Worm (Caenorhabditis elegans): Measurements from ENCODE around the gene Y51A2D.18.

Y51A2D.18 gene

ce11 chrV:18487158-18487557 is at the start of gene Y51A2D.18:
TSS of gene Y51A2D.18 (minus strand) at chrV:18487258.
- TF ChIP-seq ztf-23 (GFP tag; IDR thresholded peaks at IDR 0.05) (no peak), flt-1 (GFP tag; IDR thresholded peaks at IDR 0.05) (no peak), cog-1 (tag; optimal IDR thresholded peaks at IDR 0.05) (no peak), med-1 (GFP tag; optimal IDR thresholded peaks at IDR 0.05; ENCODE audit: insufficient read depth) (no peak)

- TF ChIP-seq flt-1 (GFP tag; IDR thresholded peaks at IDR 0.05), result no peak
- TF ChIP-seq tab-1 (GFP tag; IDR thresholded peaks at IDR 0.05), result no peak
- TF ChIP-seq ztf-23 (GFP tag; IDR thresholded peaks at IDR 0.05), result no peak
- TF ChIP-seq ztf-29 (GFP tag; IDR thresholded peaks at IDR 0.05), result no peak
- TF ChIP-seq med-1 (GFP tag; optimal IDR thresholded peaks at IDR 0.05; ENCODE audit: insufficient read depth), result no peak
- no peak for TF ChIP-seq T22C8.4 (GFP tag; IDR thresholded peaks at IDR 0.05)
- no peak for TF ChIP-seq klf-2 (GFP tag; conservative IDR thresholded peaks at IDR 0.05)
- no peak for TF ChIP-seq ref-1 (GFP tag; conservative IDR thresholded peaks at IDR 0.05)
- no peak for TF ChIP-seq cog-1 (tag; optimal IDR thresholded peaks at IDR 0.05)
Measured at ce11 chrV:18536015-18536414, 49.0 kb upstream of the Y51A2D.18 start.

ce11 chrV:18533606-18534005 is 46.5 kb upstream of the Y51A2D.18 start, which contains the start of gene ints-5:
TSS of gene ints-5 (plus strand) at chrV:18533953.
- TF ChIP-seq ztf-29 (GFP tag; IDR thresholded peaks at IDR 0.05), result no peak
- no peak for TF ChIP-seq cog-1 (tag; optimal IDR thresholded peaks at IDR 0.05)
- TF ChIP-seq ztf-23 (GFP tag; IDR thresholded peaks at IDR 0.05), result no peak
- no peak for TF ChIP-seq med-1 (GFP tag; optimal IDR thresholded peaks at IDR 0.05; ENCODE audit: insufficient read depth)
- no peak for TF ChIP-seq klf-2 (GFP tag; conservative IDR thresholded peaks at IDR 0.05)
- TF ChIP-seq flt-1 (GFP tag; IDR thresholded peaks at IDR 0.05), result no peak
- TF ChIP-seq T22C8.4 (GFP tag; IDR thresholded peaks at IDR 0.05), result no peak
- TF ChIP-seq ref-1 (GFP tag; conservative IDR thresholded peaks at IDR 0.05), result no peak
- no peak for TF ChIP-seq tab-1 (GFP tag; IDR thresholded peaks at IDR 0.05)

ce11 chrV:18524460-18524859 is 37.4 kb upstream of the Y51A2D.18 start, which contains the start of gene hmit-1.2:
TSS of gene hmit-1.2 (plus strand) at chrV:18524760.
- TF ChIP-seq med-1 (GFP tag; optimal IDR thresholded peaks at IDR 0.05; ENCODE audit: insufficient read depth) (no peak), ztf-29 (GFP tag; IDR thresholded peaks at IDR 0.05) (no peak), klf-2 (GFP tag; conservative IDR thresholded peaks at IDR 0.05) (no peak), flt-1 (GFP tag; IDR thresholded peaks at IDR 0.05) (no peak), ztf-23 (GFP tag; IDR thresholded peaks at IDR 0.05) (no peak), ref-1 (GFP tag; conservative IDR thresholded peaks at IDR 0.05) (no peak), cog-1 (tag; optimal IDR thresholded peaks at IDR 0.05) (no peak), T22C8.4 (GFP tag; IDR thresholded peaks at IDR 0.05) (no peak), tab-1 (GFP tag; IDR thresholded peaks at IDR 0.05) (no peak)

- TF ChIP-seq ref-1 (GFP tag; conservative IDR thresholded peaks at IDR 0.05) (no peak), ztf-23 (GFP tag; IDR thresholded peaks at IDR 0.05) (no peak), cog-1 (tag; optimal IDR thresholded peaks at IDR 0.05) (no peak), ztf-29 (GFP tag; IDR thresholded peaks at IDR 0.05) (no peak), med-1 (GFP tag; optimal IDR thresholded peaks at IDR 0.05; ENCODE audit: insufficient read depth) (no peak), flt-1 (GFP tag; IDR thresholded peaks at IDR 0.05) (no peak)
Measured at ce11 chrV:18516496-18516895, 29.4 kb upstream of the Y51A2D.18 start, which contains the start of gene hmit-1.1. TSS of gene hmit-1.1 (plus strand) at chrV:18516789.

ce11 chrV:18511847-18512246 is 24.8 kb upstream of the Y51A2D.18 start:
- TF ChIP-seq ztf-29 (GFP tag; IDR thresholded peaks at IDR 0.05), result no peak
- no peak for TF ChIP-seq ref-1 (GFP tag; conservative IDR thresholded peaks at IDR 0.05)
- no peak for TF ChIP-seq T22C8.4 (GFP tag; IDR thresholded peaks at IDR 0.05)
- no peak for TF ChIP-seq flt-1 (GFP tag; IDR thresholded peaks at IDR 0.05)
- TF ChIP-seq ztf-23 (GFP tag; IDR thresholded peaks at IDR 0.05), result no peak
- TF ChIP-seq tab-1 (GFP tag; IDR thresholded peaks at IDR 0.05), result no peak

ce11 chrV:18508564-18508963 is 21.5 kb upstream of the Y51A2D.18 start, which contains the start of gene Y51A2D.1:
TSS of gene Y51A2D.1 (plus strand) at chrV:18508864.
- TF ChIP-seq klf-2 (GFP tag; conservative IDR thresholded peaks at IDR 0.05) (no peak), med-1 (GFP tag; optimal IDR thresholded peaks at IDR 0.05; ENCODE audit: insufficient read depth) (no peak), T22C8.4 (GFP tag; IDR thresholded peaks at IDR 0.05) (no peak), flt-1 (GFP tag; IDR thresholded peaks at IDR 0.05) (no peak), tab-1 (GFP tag; IDR thresholded peaks at IDR 0.05) (no peak), ztf-29 (GFP tag; IDR thresholded peaks at IDR 0.05) (no peak), cog-1 (tag; optimal IDR thresholded peaks at IDR 0.05) (no peak), ref-1 (GFP tag; conservative IDR thresholded peaks at IDR 0.05) (no peak), ztf-23 (GFP tag; IDR thresholded peaks at IDR 0.05) (no peak)

ce11 chrV:18506772-18507171 is 19.7 kb upstream of the Y51A2D.18 start:
- TF ChIP-seq T22C8.4 (GFP tag; IDR thresholded peaks at IDR 0.05) (no peak), ref-1 (GFP tag; conservative IDR thresholded peaks at IDR 0.05) (no peak), ztf-29 (GFP tag; IDR thresholded peaks at IDR 0.05) (no peak), med-1 (GFP tag; optimal IDR thresholded peaks at IDR 0.05; ENCODE audit: insufficient read depth) (no peak), ztf-23 (GFP tag; IDR thresholded peaks at IDR 0.05) (no peak), klf-2 (GFP tag; conservative IDR thresholded peaks at IDR 0.05) (no peak), tab-1 (GFP tag; IDR thresholded peaks at IDR 0.05) (no peak), flt-1 (GFP tag; IDR thresholded peaks at IDR 0.05) (no peak), cog-1 (tag; optimal IDR thresholded peaks at IDR 0.05) (no peak)

ce11 chrV:18504610-18505009 is 17.6 kb upstream of the Y51A2D.18 start:
- TF ChIP-seq ref-1 (GFP tag; conservative IDR thresholded peaks at IDR 0.05) (no peak), T22C8.4 (GFP tag; IDR thresholded peaks at IDR 0.05) (0 out of 2 replicates have a peak, but pooled peaks have one; percentile 30)

- TF ChIP-seq klf-2 (GFP tag; conservative IDR thresholded peaks at IDR 0.05) (no peak), ref-1 (GFP tag; conservative IDR thresholded peaks at IDR 0.05) (no peak), ztf-23 (GFP tag; IDR thresholded peaks at IDR 0.05) (no peak), med-1 (GFP tag; optimal IDR thresholded peaks at IDR 0.05; ENCODE audit: insufficient read depth) (no peak), ztf-29 (GFP tag; IDR thresholded peaks at IDR 0.05) (no peak), flt-1 (GFP tag; IDR thresholded peaks at IDR 0.05) (no peak), tab-1 (GFP tag; IDR thresholded peaks at IDR 0.05) (no peak), cog-1 (tag; optimal IDR thresholded peaks at IDR 0.05) (no peak), T22C8.4 (GFP tag; IDR thresholded peaks at IDR 0.05) (no peak)
Measured at ce11 chrV:18491961-18492360, 4.9 kb upstream of the Y51A2D.18 start, which contains the start of gene slo-1. TSS of gene slo-1 (plus strand) at chrV:18492261.

All from whole organism, midembryonic.